Fruit fly (Drosophila melanogaster) whole organism, adult: ENCODE data around the gene CG15602.

Experiments
- CG33017 ChIP-seq: fragments of 200-800 bp; sonication (Bioruptor generic); optimal IDR thresholded peaks from 2 replicates; lab custom pipeline; 2018; ENCODE audit warnings: missing biosample characterization, mild to moderate bottlenecking, missing genetic modification characterization, moderate library complexity
- cic ChIP-seq: fragments of 200-800 bp; sonication (Bioruptor generic); optimal IDR thresholded peaks from 2 replicates; lab custom pipeline; 2017; ENCODE audit warnings: missing biosample characterization, mild to moderate bottlenecking, missing genetic modification characterization, moderate library complexity
- pad ChIP-seq: fragments of 200-800 bp; sonication (Bioruptor generic); optimal IDR thresholded peaks from 3 replicates; lab custom pipeline; 2017; ENCODE audit warnings: missing biosample characterization, missing genetic modification characterization, mild to moderate bottlenecking, moderate library complexity, missing genetic modification reagents

dm6 chrX:15833957-15834356 lies 34.7 kb downstream of the CG15602 start:
- TF ChIP-seq cic (GFP tag; lab: Kevin White, UChicago) (no peak), CG33017 (tag; lab: Kevin White, UChicago) (no peak), pad (GFP tag; lab: Kevin White, UChicago) (no peak)
